Worm (Caenorhabditis elegans) whole organism, L4 larva: ENCODE results near the gene pat-12.

Experiments used
- Y48G9A.11 ChIP-seq: fragments of 200-800 bp; sonication (Bioruptor generic); IDR thresholded peaks from 2 replicates; pipeline ENCODE4 v1.3.6; 2022; ENCODE audit warnings: missing genetic modification reagents, missing genetic modification characterization, missing compliant biosample characterization
- aha-1 ChIP-seq: fragments of 150-350 bp; peaks from one replicate; lab custom pipeline; 2014; ENCODE audit warnings: missing biosample characterization, missing genetic modification characterization
- ama-1 ChIP-seq: fragments of 150-350 bp; optimal IDR thresholded peaks from 2 replicates; lab custom pipeline; 2014; ENCODE audit warnings: inconsistent platforms, mixed read lengths
- ceh-28 ChIP-seq: fragments of 150-350 bp; optimal IDR thresholded peaks from 2 replicates; lab custom pipeline; 2014; ENCODE audit warnings: missing biosample characterization, missing genetic modification reagents, missing genetic modification characterization
- ceh-62 ChIP-seq: sonication (generic microtip); optimal IDR thresholded peaks from 2 replicates; lab custom pipeline; 2017; ENCODE audit warnings: missing biosample characterization, missing genetic modification characterization
- daf-8 ChIP-seq: fragments of 200-800 bp; sonication (Bioruptor generic); IDR thresholded peaks from 2 replicates; pipeline ENCODE4 v1.3.6; 2022; ENCODE audit warnings: missing genetic modification characterization, missing compliant biosample characterization
- dmd-9 ChIP-seq: fragments of 200-800 bp; sonication (Bioruptor generic); IDR thresholded peaks from 2 replicates; pipeline ENCODE4 v1.3.6; 2022; ENCODE audit warnings: missing genetic modification reagents, missing genetic modification characterization, missing compliant biosample characterization
- duxl-1 ChIP-seq: sonication (generic microtip); optimal IDR thresholded peaks from 2 replicates; lab custom pipeline; 2016; ENCODE audit warnings: mild to moderate bottlenecking, missing genetic modification characterization, moderate library complexity, missing compliant biosample characterization; ENCODE audit not compliant: poor library complexity
- dve-1 ChIP-seq: sonication (generic microtip); optimal IDR thresholded peaks from 2 replicates; lab custom pipeline; 2017; ENCODE audit warnings: antibody characterized with exemption, mild to moderate bottlenecking, missing genetic modification characterization, missing compliant biosample characterization; ENCODE audit not compliant: insufficient read depth
- fkh-10 ChIP-seq: fragments of 150-350 bp; optimal IDR thresholded peaks from 2 replicates; lab custom pipeline; 2014; ENCODE audit warnings: missing biosample characterization, missing genetic modification reagents, missing genetic modification characterization
- gei-8 ChIP-seq: fragments of 200-800 bp; sonication (Bioruptor generic); optimal IDR thresholded peaks from 2 replicates; lab custom pipeline; 2018; ENCODE audit warnings: mild to moderate bottlenecking, missing genetic modification characterization, missing compliant biosample characterization
- hlh-30 ChIP-seq: sonication (generic microtip); optimal IDR thresholded peaks from 2 replicates; lab custom pipeline; 2017; ENCODE audit warnings: antibody characterized with exemption, mild to moderate bottlenecking, missing genetic modification characterization, missing compliant biosample characterization; ENCODE audit not compliant: insufficient read depth
- lin-1 ChIP-seq: fragments of 200-800 bp; sonication (Bioruptor generic); IDR thresholded peaks from 2 replicates; pipeline ENCODE4 v1.3.6; 2022; ENCODE audit warnings: missing genetic modification reagents, missing genetic modification characterization, missing compliant biosample characterization
- lin-13 ChIP-seq: fragments of 150-350 bp; optimal IDR thresholded peaks from 2 replicates; lab custom pipeline; 2014; ENCODE audit warnings: missing biosample characterization, missing genetic modification reagents, missing genetic modification characterization
- lin-15B ChIP-seq: fragments of 150-350 bp; sonication (generic microtip); optimal IDR thresholded peaks from 3 replicates; lab custom pipeline; 2014; ENCODE audit warnings: missing biosample characterization, missing genetic modification characterization
- lin-38 ChIP-seq: fragments of 200-800 bp; sonication (Bioruptor generic); IDR thresholded peaks from 2 replicates; pipeline ENCODE4 v1.3.6; 2022; ENCODE audit warnings: missing genetic modification reagents, missing genetic modification characterization, missing compliant biosample characterization
- lin-39 ChIP-seq: fragments of 150-350 bp; optimal IDR thresholded peaks from 2 replicates; lab custom pipeline; 2014; ENCODE audit warnings: missing biosample characterization, missing genetic modification reagents, missing genetic modification characterization
- lsy-2 ChIP-seq, 2 experiments: fragments of 150-350 bp in 1 of 2; sonication (generic microtip) in 1 of 2; optimal IDR thresholded peaks; 2 replicates each; lab custom pipeline; 2014 to 2017; ENCODE audit warnings: missing biosample characterization in 2 of 2, missing genetic modification characterization in 2 of 2
- madf-9 ChIP-seq: fragments of 200-800 bp; sonication (Bioruptor generic); conservative IDR thresholded peaks from 2 replicates; pipeline ENCODE4 v1.3.6; 2022; ENCODE audit warnings: missing genetic modification reagents, missing genetic modification characterization, missing compliant biosample characterization
- mdl-1 ChIP-seq, 2 experiments: fragments of 150-350 bp in 1 of 2; sonication (generic microtip) in 1 of 2; optimal IDR thresholded peaks; 2 replicates each; lab custom pipeline; 2014 to 2017; ENCODE audit warnings: missing biosample characterization in 2 of 2, missing genetic modification characterization in 2 of 2
- mdt-29 ChIP-seq: fragments of 200-800 bp; sonication (Bioruptor generic); IDR thresholded peaks from 2 replicates; pipeline ENCODE4 v1.3.6; 2022; ENCODE audit warnings: missing genetic modification reagents, missing genetic modification characterization, missing compliant biosample characterization
- mxl-3 ChIP-seq: fragments of 200-800 bp; sonication (Bioruptor generic); optimal IDR thresholded peaks from 2 replicates; lab custom pipeline; 2018; ENCODE audit warnings: mild to moderate bottlenecking, missing genetic modification characterization, missing compliant biosample characterization
- nhr-111 ChIP-seq: fragments of 200-800 bp; sonication (Bioruptor generic); optimal IDR thresholded peaks from 2 replicates; lab custom pipeline; 2018; ENCODE audit warnings: mild to moderate bottlenecking, missing genetic modification characterization, missing compliant biosample characterization
- nhr-28 ChIP-seq: fragments of 150-350 bp; optimal IDR thresholded peaks from 2 replicates; lab custom pipeline; 2014; ENCODE audit warnings: missing biosample characterization, missing genetic modification characterization
- nhr-77 ChIP-seq: fragments of 150-350 bp; optimal IDR thresholded peaks from 2 replicates; lab custom pipeline; 2014; ENCODE audit warnings: missing biosample characterization, missing genetic modification characterization
- skn-1 ChIP-seq: fragments of 150-350 bp; optimal IDR thresholded peaks from 2 replicates; lab custom pipeline; 2014; ENCODE audit warnings: missing biosample characterization, missing genetic modification characterization
- snpc-4 ChIP-seq: fragments of 150-350 bp; optimal IDR thresholded peaks from 2 replicates; lab custom pipeline; 2014; ENCODE audit warnings: missing biosample characterization, missing genetic modification characterization
- spr-1 ChIP-seq: sonication (generic microtip); optimal IDR thresholded peaks from 2 replicates; lab custom pipeline; 2016; ENCODE audit warnings: mild to moderate bottlenecking, missing genetic modification characterization, missing compliant biosample characterization
- spr-3 ChIP-seq: fragments of 200-800 bp; sonication (Bioruptor generic); optimal IDR thresholded peaks from 2 replicates; lab custom pipeline; 2018; ENCODE audit warnings: mild to moderate bottlenecking, missing genetic modification characterization, missing compliant biosample characterization
- tag-97 ChIP-seq: fragments of 200-800 bp; sonication (Bioruptor generic); IDR thresholded peaks from 2 replicates; pipeline ENCODE4 v1.3.6; 2022; ENCODE audit warnings: missing genetic modification characterization, missing compliant biosample characterization
- unc-62 ChIP-seq, 3 experiments: fragments of 150-350 bp in 1 of 3; sonication (generic microtip); optimal IDR thresholded peaks in 2 of 3; peaks in 1 of 3; 1 replicate in 1 of 3; 2 replicates in 2 of 3; lab custom pipeline; 2014 to 2017; ENCODE audit warnings: missing biosample characterization in 3 of 3, missing genetic modification characterization in 3 of 3, missing genetic modification reagents in 3 of 3, missing genotype in 1 of 3
- zip-11 ChIP-seq: fragments of 200-800 bp; sonication (Bioruptor generic); IDR thresholded peaks from 2 replicates; pipeline ENCODE4 v1.3.6; 2022; ENCODE audit warnings: missing genetic modification characterization, missing compliant biosample characterization

The pat-12 gene

ce11 chrIII:783254-783753, 31.1 kb upstream of the pat-12 start, which contains the start of the genes dagl-2 and ppm-1.G (continued):
- TF ChIP-seq nhr-111 = no peak
- no peak for TF ChIP-seq ceh-28 (tag; lab: Kevin White, UChicago)
- no peak for TF ChIP-seq unc-62 (GFP tag; optimal IDR thresholded peaks at IDR 0.05 in 1 of 2; lab: Kevin White, UChicago)
- TF ChIP-seq unc-62 (tag; optimal IDR thresholded peaks at IDR 0.05; lab: Kevin White, UChicago) = no peak
- peak; percentile 76 for TF ChIP-seq nhr-77 (tag; lab: Kevin White, UChicago)
- no peak for TF ChIP-seq mdt-29 (GFP tag; lab: Robert Waterston, UW)

- TF ChIP-seq aha-1 (tag; lab: Kevin White, UChicago) (peak; percentile 51), madf-9 (no peak), lin-38 (peak; percentile 14; the same call in 1 of the 2 replicates)
Observed at ce11 chrIII:782503-782902, 30.3 kb upstream of the pat-12 start.

DNA sequence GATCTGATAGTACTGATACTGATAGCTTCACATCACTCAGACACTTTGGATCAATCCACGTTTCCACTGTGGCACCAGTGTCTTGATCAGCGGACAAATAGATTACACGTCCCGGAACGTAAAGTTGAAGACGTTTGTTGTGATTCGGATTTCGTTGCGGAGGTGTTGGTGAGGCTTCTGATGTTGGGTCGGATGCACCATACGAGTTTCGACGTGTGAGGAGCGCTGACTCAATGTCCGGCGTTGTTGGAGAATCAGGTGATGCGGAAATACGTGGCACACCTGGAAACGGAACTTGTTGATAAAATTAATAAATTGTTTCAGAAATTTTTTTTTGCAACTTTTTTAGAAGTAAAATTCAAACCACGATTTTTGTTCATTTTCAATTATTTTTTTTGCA, 26.5 kb upstream of the pat-12 start, which contains the start of gene alh-11:
TSS of gene alh-11 (minus strand) at position 101 of the 400 bp plus-strand sequence.
- TF ChIP-seq daf-8 (GFP tag; lab: Robert Waterston, UW) (no peak), lin-15B (tag; lab: Kevin White, UChicago) (no peak), skn-1 (tag; lab: Kevin White, UChicago) (no peak), ama-1 (lab: Kevin White, UChicago) (no peak), Y48G9A.11 (GFP tag; lab: Robert Waterston, UW) (no peak), ceh-62 (tag; lab: Kevin White, UChicago) (no peak), tag-97 (no peak)

DNA sequence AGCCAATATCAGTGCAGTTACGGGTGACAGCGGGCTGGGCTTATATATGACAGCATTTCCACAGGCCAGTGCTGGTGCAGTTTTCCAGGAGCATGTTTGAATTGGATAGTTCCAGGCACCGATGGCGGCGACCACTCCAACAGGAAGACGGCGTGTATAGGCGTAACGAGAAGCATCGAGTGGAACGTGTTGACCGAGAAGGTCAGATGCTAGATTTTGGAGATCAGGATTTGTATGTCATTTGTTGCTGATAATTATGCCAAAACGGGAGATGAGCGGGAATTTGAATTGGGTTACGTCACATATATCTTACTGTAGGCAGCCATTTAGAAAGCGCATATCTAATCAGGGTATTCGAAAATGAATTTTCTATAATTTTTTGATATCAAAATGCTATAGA, 23.2 kb upstream of the pat-12 start:
- no peak for TF ChIP-seq hlh-30 (tag; lab: Kevin White, UChicago)
- no peak for TF ChIP-seq fkh-10 (GFP tag; lab: Kevin White, UChicago)
- TF ChIP-seq aha-1 (tag; lab: Kevin White, UChicago) = peak; percentile 55

DNA sequence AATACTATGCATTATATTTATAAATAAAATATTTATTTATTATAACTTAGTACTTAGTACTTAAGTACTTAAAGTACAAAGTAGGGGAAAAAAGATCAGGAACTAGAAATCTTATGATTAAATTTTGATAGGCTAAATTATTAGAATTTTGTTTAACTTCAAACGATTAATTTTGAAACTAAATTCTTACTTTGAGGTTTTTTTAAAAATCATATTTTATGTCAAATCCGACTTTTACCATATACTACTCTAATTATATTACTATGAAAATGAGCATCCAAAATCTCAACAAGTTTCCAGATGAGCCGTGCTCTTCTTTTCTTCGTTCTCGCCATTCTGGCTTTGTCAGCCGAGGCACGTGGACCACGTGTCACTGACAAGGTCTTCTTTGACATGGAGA, 20.9 kb upstream of the pat-12 start, which contains the start of gene cyn-6:
TSS of gene cyn-6 (plus strand) at position 301 of the 400 bp plus-strand sequence.
- TF ChIP-seq mxl-3 (no peak), dve-1 (tag; lab: Kevin White, UChicago) (no peak), lin-13 (GFP tag; lab: Kevin White, UChicago) (no peak), lin-39 (tag; lab: Kevin White, UChicago) (no peak), spr-3 (GFP tag; lab: Kevin White, UChicago) (no peak), duxl-1 (no peak), lin-1 (GFP tag; lab: Robert Waterston, UW) (no peak), spr-1 (tag; lab: Kevin White, UChicago) (no peak), hlh-30 (tag; lab: Kevin White, UChicago) (no peak), dmd-9 (no peak), gei-8 (GFP tag; lab: Kevin White, UChicago) (no peak), zip-11 (GFP tag; lab: Robert Waterston, UW) (no peak)

DNA sequence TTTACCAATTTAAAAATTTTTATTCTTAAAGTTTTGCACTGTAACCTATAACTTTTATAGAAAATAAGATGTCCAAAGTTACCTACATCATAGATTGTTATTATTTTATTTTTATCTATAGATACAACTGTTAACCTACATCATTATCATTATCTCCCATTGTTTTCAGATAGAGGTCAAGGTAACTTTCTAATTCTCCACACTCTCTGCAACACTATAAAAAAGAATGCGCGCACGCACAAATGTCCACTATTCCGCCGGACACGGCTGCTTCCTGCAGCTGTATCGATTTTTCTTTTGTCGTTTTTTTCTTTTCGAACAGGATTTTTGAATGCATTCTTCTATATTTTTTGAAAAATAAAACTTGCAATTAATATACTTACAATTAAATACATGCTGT, 20.4 kb upstream of the pat-12 start:
- TF ChIP-seq zip-11 (GFP tag; lab: Robert Waterston, UW) (no peak), hlh-30 (tag; lab: Kevin White, UChicago) (peak; percentile 2), snpc-4 (tag; lab: Kevin White, UChicago) (no peak), mdl-1 (tag; optimal IDR thresholded peaks at IDR 0.05; lab: Kevin White, UChicago) (peak in 1 of 2 experiments; percentile 17), lsy-2 (tag; optimal IDR thresholded peaks at IDR 0.05; lab: Kevin White, UChicago) (peak in 1 of 2 experiments; percentile 9), nhr-28 (peak; percentile 22)
- TF ChIP-seq, all 104 proteins: peak for 4
